Worm (Caenorhabditis elegans) whole organism, L3 larva: Measurements from ENCODE around the gene math-34.

Source experiments
- egl-27 ChIP-seq: sonication (generic microtip); optimal IDR thresholded peaks from 4 replicates; lab custom pipeline; 2017; ENCODE audit warnings: missing biosample characterization, missing genetic modification reagents, missing genetic modification characterization
- lin-15B ChIP-seq: fragments of 150-350 bp; optimal IDR thresholded peaks from 2 replicates; lab custom pipeline; 2014; ENCODE audit warnings: missing biosample characterization, missing genetic modification characterization
- snpc-4 ChIP-seq: fragments of 150-350 bp; optimal IDR thresholded peaks from 2 replicates; lab custom pipeline; 2014; ENCODE audit warnings: missing biosample characterization, missing genetic modification characterization
- ztf-11 ChIP-seq: fragments of 150-350 bp; optimal IDR thresholded peaks from 2 replicates; lab custom pipeline; 2014; ENCODE audit warnings: missing biosample characterization, missing genetic modification characterization
- ztf-4 ChIP-seq: fragments of 150-350 bp; optimal IDR thresholded peaks from 2 replicates; lab custom pipeline; 2014; ENCODE audit warnings: missing biosample characterization, missing genetic modification characterization

DNA sequence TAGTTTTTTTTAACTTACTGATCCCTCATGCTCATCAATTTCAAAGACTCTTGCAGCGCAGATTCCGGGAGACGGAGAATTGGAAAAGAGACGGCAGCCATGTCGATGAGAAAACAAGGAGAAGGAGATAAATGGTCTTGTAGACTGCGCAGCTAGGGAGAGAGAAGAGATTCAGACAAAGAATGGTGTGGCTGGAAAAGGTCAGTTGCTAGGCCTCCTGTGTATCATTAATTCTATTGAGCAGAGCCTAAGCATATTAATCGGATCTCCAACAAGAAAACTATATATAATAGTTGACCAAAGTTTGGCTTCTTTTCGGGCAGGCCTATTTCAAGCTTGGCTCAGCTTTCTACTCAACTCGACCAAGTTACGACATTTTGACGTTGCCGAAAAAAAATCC lies 29.3 kb upstream of the math-34 start, which contains the start of gene fbxb-29:
- TF ChIP-seq egl-27 (tag; lab: Kevin White, UChicago) (no peak), ztf-11 (no peak), lin-15B (tag; lab: Kevin White, UChicago) (no peak), snpc-4 (tag; lab: Kevin White, UChicago) (no peak), ztf-4 (tag; lab: Kevin White, UChicago) (no peak)
